Fruit fly (Drosophila melanogaster) whole organism: ENCODE results near the gene CG5078.

Experiments
- pan ChIP-seq: fragments of >200 bp; optimal IDR thresholded peaks from 2 replicates; lab custom pipeline; 2017
- psq ChIP-seq: fragments of >200 bp; optimal IDR thresholded peaks from 2 replicates; lab custom pipeline; 2017

dm6 chr3L:20498204-20498603, 7.6 kb upstream of the CG5078 start:
- TF ChIP-seq pan (no peak), psq (lab: Kevin White, UChicago) (no peak)
